Worm (Caenorhabditis elegans) whole organism, young adult: ENCODE data around the gene W03C9.2.

Experiments
- F49E8.2 ChIP-seq: sonication (generic microtip); optimal IDR thresholded peaks from 3 replicates; lab custom pipeline; 2017; ENCODE audit warnings: missing genetic modification characterization, mild to moderate bottlenecking, missing compliant biosample characterization, antibody characterized with exemption, moderate library complexity; ENCODE audit not compliant: insufficient read depth
- lin-26 ChIP-seq: fragments of 200-800 bp; sonication (Bioruptor generic); IDR thresholded peaks from 2 replicates; pipeline ENCODE4 v1.3.6; 2022; ENCODE audit warnings: missing genetic modification reagents, missing genetic modification characterization, missing compliant biosample characterization
- pha-4 ChIP-seq: fragments of 150-350 bp; sonication (generic microtip); optimal IDR thresholded peaks from 2 replicates; lab custom pipeline; 2014; ENCODE audit warnings: missing biosample characterization, missing genetic modification reagents, missing genetic modification characterization
- tbx-9 ChIP-seq: sonication (generic microtip); optimal IDR thresholded peaks from 2 replicates; lab custom pipeline; 2016; ENCODE audit warnings: borderline replicate concordance, missing genetic modification characterization, inconsistent platforms, missing compliant biosample characterization

DNA sequence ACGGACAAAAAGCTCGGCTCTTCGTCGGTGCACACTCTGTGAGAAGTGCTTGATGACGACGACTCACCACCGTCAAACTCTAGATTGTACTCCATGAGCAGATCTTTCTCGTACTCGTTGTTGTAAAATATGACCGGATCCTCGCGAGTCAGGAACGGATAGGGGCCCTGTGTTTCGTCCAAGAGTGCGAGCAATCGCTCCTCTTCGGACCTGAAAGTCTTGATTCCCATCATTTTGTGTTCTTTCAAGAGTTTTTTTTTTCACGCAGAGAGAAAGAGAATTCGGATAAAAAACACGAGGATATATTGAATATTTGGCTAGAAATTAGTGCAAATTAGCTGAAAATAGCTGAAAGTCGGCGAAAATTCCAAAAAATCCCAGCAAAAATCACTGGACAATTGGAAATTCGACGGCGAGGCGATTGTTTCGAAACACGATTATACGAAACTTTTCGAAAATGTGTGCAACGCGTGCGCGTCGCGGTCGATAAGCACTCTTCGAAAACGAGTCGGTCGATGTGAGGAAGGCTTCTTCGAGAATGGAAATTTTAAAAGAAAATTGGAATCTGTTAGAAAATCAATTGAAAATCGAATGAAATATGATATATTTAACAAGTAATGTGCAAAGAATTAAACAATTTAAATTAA is 17.4 kb downstream of the W03C9.2 start, which contains the start of the genes ash-2 and Y17G7B.20:
- TF ChIP-seq lin-26 (GFP tag; lab: Robert Waterston, UW) (no peak), F49E8.2 (no peak), tbx-9 (tag; lab: Kevin White, UChicago) (no peak), pha-4 (tag; lab: Kevin White, UChicago) (no peak)
